Worm (Caenorhabditis elegans) whole organism, L1 larva: ENCODE results near the gene srd-58.

Experiments used
- C34B4.2 ChIP-seq: sonication (generic microtip); optimal IDR thresholded peaks from 2 replicates; lab custom pipeline; 2017; ENCODE audit warnings: mild to moderate bottlenecking, missing genetic modification characterization, missing compliant biosample characterization
- alr-1 ChIP-seq: fragments of 200-800 bp; sonication (Bioruptor generic); optimal IDR thresholded peaks from 2 replicates; lab custom pipeline; 2018; ENCODE audit warnings: borderline replicate concordance, mild to moderate bottlenecking, missing genetic modification characterization, missing compliant biosample characterization
- aly-2 ChIP-seq: fragments of 150-350 bp; optimal IDR thresholded peaks from 2 replicates; lab custom pipeline; 2014; ENCODE audit warnings: missing biosample characterization, missing genetic modification characterization
- blmp-1 ChIP-seq: fragments of 150-350 bp; optimal IDR thresholded peaks from 2 replicates; lab custom pipeline; 2014; ENCODE audit warnings: missing biosample characterization, missing genetic modification characterization
- ceh-82 ChIP-seq, 3 experiments: fragments of 150-350 bp in 1 of 3; sonication (generic microtip) in 2 of 3; optimal IDR thresholded peaks; 2 replicates each; lab custom pipeline; 2014 to 2017; ENCODE audit warnings: missing biosample characterization in 3 of 3, missing genetic modification characterization in 3 of 3
- ceh-88 ChIP-seq: fragments of 200-800 bp; sonication (Bioruptor generic); IDR thresholded peaks from 2 replicates; pipeline ENCODE4 v1.3.6; 2022; ENCODE audit warnings: missing genetic modification characterization, missing compliant biosample characterization
- ceh-90 ChIP-seq: sonication (generic microtip); optimal IDR thresholded peaks from 2 replicates; lab custom pipeline; 2016; ENCODE audit warnings: missing genetic modification characterization, missing compliant biosample characterization
- ces-1 ChIP-seq: fragments of 150-350 bp; optimal IDR thresholded peaks from 2 replicates; lab custom pipeline; 2014; ENCODE audit warnings: missing biosample characterization, missing genetic modification reagents, missing genetic modification characterization
- dpl-1 ChIP-seq, 3 experiments: fragments of 150-350 bp in 2 of 3; sonication (generic microtip) in 1 of 3; optimal IDR thresholded peaks; 2 replicates each; lab custom pipeline; 2014 to 2017; ENCODE audit warnings: missing biosample characterization in 3 of 3, missing genetic modification characterization in 3 of 3, missing genetic modification reagents in 3 of 3
- efl-3 ChIP-seq: fragments of 200-800 bp; sonication (Bioruptor generic); optimal IDR thresholded peaks from 2 replicates; lab custom pipeline; 2018; ENCODE audit warnings: mild to moderate bottlenecking, missing genetic modification characterization, missing compliant biosample characterization
- egl-13 ChIP-seq: sonication (generic microtip); optimal IDR thresholded peaks from 2 replicates; lab custom pipeline; 2016; ENCODE audit warnings: missing genotype, missing genetic modification reagents, missing genetic modification characterization, missing compliant biosample characterization
- elt-2 ChIP-seq: sonication (generic microtip); optimal IDR thresholded peaks from 2 replicates; lab custom pipeline; 2016; ENCODE audit warnings: missing genetic modification characterization, mild to moderate bottlenecking, inconsistent platforms, missing compliant biosample characterization, missing genetic modification reagents
- elt-3 ChIP-seq, 6 experiments: fragments of 150-350 bp in 1 of 6; sonication (generic microtip); optimal IDR thresholded peaks; 2 replicates each; lab custom pipeline; 2017 to 2018; ENCODE audit warnings: missing biosample characterization in 6 of 6, missing genetic modification characterization in 6 of 6, inconsistent platforms in 1 of 6
- ets-5 ChIP-seq: fragments of 200-800 bp; sonication (Bioruptor generic); IDR thresholded peaks from 2 replicates; pipeline ENCODE4 v1.3.6; 2022; ENCODE audit warnings: missing genetic modification characterization, missing compliant biosample characterization
- fkh-8 ChIP-seq: sonication (generic microtip); optimal IDR thresholded peaks from 2 replicates; lab custom pipeline; 2016; ENCODE audit warnings: mild to moderate bottlenecking, missing genetic modification characterization, missing compliant biosample characterization
- fos-1 ChIP-seq: fragments of 150-350 bp; optimal IDR thresholded peaks from 2 replicates; lab custom pipeline; 2014; ENCODE audit warnings: missing biosample characterization, missing genetic modification characterization
- irx-1 ChIP-seq: sonication (generic microtip); optimal IDR thresholded peaks from 2 replicates; lab custom pipeline; 2016; ENCODE audit warnings: missing genetic modification characterization, missing compliant biosample characterization
- jun-1 ChIP-seq: fragments of 150-350 bp; optimal IDR thresholded peaks from 2 replicates; lab custom pipeline; 2014; ENCODE audit warnings: missing biosample characterization, missing genetic modification reagents, missing genetic modification characterization
- lin-13 ChIP-seq: fragments of 150-350 bp; optimal IDR thresholded peaks from 2 replicates; lab custom pipeline; 2014; ENCODE audit warnings: missing biosample characterization, missing genetic modification reagents, missing genetic modification characterization
- lin-15B ChIP-seq: fragments of 150-350 bp; sonication (generic microtip); optimal IDR thresholded peaks from 3 replicates; lab custom pipeline; 2014; ENCODE audit warnings: missing biosample characterization, missing genetic modification characterization
- lin-35 ChIP-seq, 2 experiments: fragments of 150-350 bp; optimal IDR thresholded peaks; 2 replicates each; lab custom pipeline; 2014; ENCODE audit warnings: missing biosample characterization in 2 of 2, missing genetic modification characterization in 2 of 2, missing genetic modification reagents in 2 of 2
- lir-3 ChIP-seq: sonication (generic microtip); optimal IDR thresholded peaks from 2 replicates; lab custom pipeline; 2016; ENCODE audit warnings: mild to moderate bottlenecking, missing genetic modification characterization, moderate library complexity, missing compliant biosample characterization; ENCODE audit not compliant: poor library complexity
- lsy-2 ChIP-seq, 2 experiments: fragments of 150-350 bp; optimal IDR thresholded peaks; 2 replicates each; lab custom pipeline; 2014; ENCODE audit warnings: missing biosample characterization in 2 of 2, missing genetic modification characterization in 2 of 2
- mdl-1 ChIP-seq, 2 experiments: fragments of 150-350 bp; optimal IDR thresholded peaks; 2 replicates each; lab custom pipeline; 2014 to 2017; ENCODE audit warnings: missing biosample characterization in 2 of 2, missing genetic modification characterization in 2 of 2, inconsistent platforms in 1 of 2
- mef-2 ChIP-seq: fragments of 150-350 bp; optimal IDR thresholded peaks from 2 replicates; lab custom pipeline; 2014; ENCODE audit warnings: missing biosample characterization, missing genetic modification characterization
- nhr-12 ChIP-seq: sonication (generic microtip); optimal IDR thresholded peaks from 2 replicates; lab custom pipeline; 2017; ENCODE audit warnings: missing biosample characterization, missing genetic modification characterization
- nhr-19 ChIP-seq: fragments of 200-800 bp; sonication (Bioruptor generic); conservative IDR thresholded peaks from 2 replicates; pipeline ENCODE4 v1.3.6; 2022; ENCODE audit warnings: missing genetic modification characterization, missing compliant biosample characterization
- nhr-20 ChIP-seq: sonication (generic microtip); optimal IDR thresholded peaks from 2 replicates; lab custom pipeline; 2016; ENCODE audit warnings: mild to moderate bottlenecking, missing genetic modification characterization, missing compliant biosample characterization
- nhr-47 ChIP-seq: sonication (generic microtip); optimal IDR thresholded peaks from 2 replicates; lab custom pipeline; 2016; ENCODE audit warnings: mild to moderate bottlenecking, missing genetic modification characterization, moderate library complexity, missing compliant biosample characterization
- nhr-71 ChIP-seq: sonication (generic microtip); optimal IDR thresholded peaks from 2 replicates; lab custom pipeline; 2016; ENCODE audit warnings: mild to moderate bottlenecking, missing genetic modification characterization, moderate library complexity, missing compliant biosample characterization
- nhr-76 ChIP-seq: sonication (generic microtip); optimal IDR thresholded peaks from 2 replicates; lab custom pipeline; 2017; ENCODE audit warnings: missing biosample characterization, missing genetic modification characterization
- nhr-77 ChIP-seq: fragments of 150-350 bp; optimal IDR thresholded peaks from 2 replicates; lab custom pipeline; 2014; ENCODE audit warnings: missing biosample characterization, missing genetic modification characterization
- nhr-85 ChIP-seq: sonication (generic microtip); peaks from one replicate; lab custom pipeline; 2016; ENCODE audit warnings: missing genetic modification characterization, inconsistent platforms, missing compliant biosample characterization
- pag-3 ChIP-seq: sonication (generic microtip); optimal IDR thresholded peaks from 2 replicates; lab custom pipeline; 2017; ENCODE audit warnings: missing genetic modification characterization, mild to moderate bottlenecking, missing compliant biosample characterization, antibody characterized with exemption, borderline replicate concordance; ENCODE audit not compliant: insufficient read depth
- pax-3 ChIP-seq: fragments of 200-800 bp; sonication (Bioruptor generic); optimal IDR thresholded peaks from 2 replicates; lab custom pipeline; 2018; ENCODE audit warnings: mild to moderate bottlenecking, missing genetic modification characterization, moderate library complexity, missing compliant biosample characterization
- pqm-1 ChIP-seq: sonication (generic microtip); optimal IDR thresholded peaks from 3 replicates; lab custom pipeline; 2017; ENCODE audit warnings: missing biosample characterization, missing genetic modification characterization
- skn-1 ChIP-seq: fragments of 150-350 bp; optimal IDR thresholded peaks from 2 replicates; lab custom pipeline; 2014; ENCODE audit warnings: missing biosample characterization, missing genetic modification characterization
- swsn-7 ChIP-seq: sonication (generic microtip); optimal IDR thresholded peaks from 2 replicates; lab custom pipeline; 2016; ENCODE audit warnings: missing genetic modification characterization, missing compliant biosample characterization
- tbx-2 ChIP-seq: sonication (generic microtip); optimal IDR thresholded peaks from 2 replicates; lab custom pipeline; 2016; ENCODE audit warnings: missing genetic modification characterization, missing compliant biosample characterization
- tlp-1 ChIP-seq: fragments of 150-350 bp; optimal IDR thresholded peaks from 2 replicates; lab custom pipeline; 2014; ENCODE audit warnings: missing biosample characterization, missing genetic modification characterization
- unc-130 ChIP-seq: fragments of 150-350 bp; optimal IDR thresholded peaks from 2 replicates; lab custom pipeline; 2017; ENCODE audit warnings: missing biosample characterization, missing genetic modification characterization, inconsistent platforms
- unc-62 ChIP-seq: fragments of 150-350 bp; optimal IDR thresholded peaks from 2 replicates; lab custom pipeline; 2014; ENCODE audit warnings: missing biosample characterization, missing genetic modification reagents, missing genetic modification characterization
- unc-86 ChIP-seq: sonication (generic microtip); optimal IDR thresholded peaks from 2 replicates; lab custom pipeline; 2016; ENCODE audit warnings: missing genetic modification characterization, missing compliant biosample characterization
- xbp-1 ChIP-seq: sonication (generic microtip); optimal IDR thresholded peaks from 2 replicates; lab custom pipeline; 2016; ENCODE audit warnings: missing genetic modification characterization, missing compliant biosample characterization
- ztf-4 ChIP-seq: fragments of 150-350 bp; optimal IDR thresholded peaks from 2 replicates; lab custom pipeline; 2014; ENCODE audit warnings: missing biosample characterization, missing genetic modification characterization

The srd-58 gene

ce11 chrII:7200051-7200599 is 4.7 kb downstream of the srd-58 start, which contains the start of gene pcrg-1 (continued):
- TF ChIP-seq unc-86 (tag; lab: Kevin White, UChicago) (peak; percentile 57), lsy-2 (tag; optimal IDR thresholded peaks at IDR 0.05; lab: Kevin White, UChicago) (peak; percentile 54 to 81), nhr-12 (tag; lab: Kevin White, UChicago) (no peak), lir-3 (tag; lab: Kevin White, UChicago) (peak; percentile 85), ceh-88 (peak; percentile 76), nhr-77 (tag; lab: Kevin White, UChicago) (peak; percentile 41), jun-1 (tag; lab: Kevin White, UChicago) (peak; percentile 39), mdl-1 (tag; optimal IDR thresholded peaks at IDR 0.05; lab: Kevin White, UChicago) (peak in 1 of 2 experiments; percentile 77), mef-2 (tag; lab: Kevin White, UChicago) (peak; percentile 23), tbx-2 (tag; lab: Kevin White, UChicago) (peak; percentile 83), nhr-19 (peak; percentile 93), unc-62 (no peak), skn-1 (no peak), swsn-7 (tag; lab: Kevin White, UChicago) (peak; percentile 86), ceh-90 (tag; lab: Kevin White, UChicago) (no peak), ets-5 (GFP tag; lab: Robert Waterston, UW) (no peak), fkh-8 (no peak), dpl-1 (GFP tag; optimal IDR thresholded peaks at IDR 0.05; lab: Kevin White, UChicago) (peak; percentile 45 to 59 (median 56)), ztf-4 (tag; lab: Kevin White, UChicago) (peak; percentile 9), lin-35 (GFP tag; optimal IDR thresholded peaks at IDR 0.05; lab: Kevin White, UChicago) (peak; percentile 53 to 72), egl-13 (tag; lab: Kevin White, UChicago) (peak; percentile 23), blmp-1 (tag; lab: Kevin White, UChicago) (peak; percentile 7), ces-1 (GFP tag; lab: Kevin White, UChicago) (no peak), xbp-1 (tag; lab: Kevin White, UChicago) (peak; percentile 76), nhr-76 (peak; percentile 51), aly-2 (tag; lab: Kevin White, UChicago) (peak; percentile 36), nhr-85 (tag; lab: Kevin White, UChicago) (peak; percentile 92), tlp-1 (no peak), lin-13 (GFP tag; lab: Kevin White, UChicago) (peak; percentile 64), fos-1 (tag; lab: Kevin White, UChicago) (peak; percentile 57), C34B4.2 (tag; lab: Kevin White, UChicago) (no peak), elt-2 (tag; lab: Kevin White, UChicago) (peak; percentile 76), nhr-47 (tag; lab: Kevin White, UChicago) (peak; percentile 90), unc-130 (peak; percentile 24), lin-15B (no peak), pqm-1 (tag; lab: Kevin White, UChicago) (no peak), pax-3 (tag; lab: Kevin White, UChicago) (peak; percentile 51), pag-3 (tag; lab: Kevin White, UChicago) (no peak), irx-1 (tag; lab: Kevin White, UChicago) (peak; percentile 80), alr-1 (tag; lab: Kevin White, UChicago) (no peak)

ce11 chrII:7199308-7199707 is 5.5 kb downstream of the srd-58 start, which contains the start of gene E04F6.6:
TSS of gene E04F6.6 (minus strand) at chrII:7199565.
- TF ChIP-seq nhr-20 (tag; lab: Kevin White, UChicago) = peak; percentile 14
- TF ChIP-seq fos-1 (tag; lab: Kevin White, UChicago) = no peak
- TF ChIP-seq nhr-71 (tag; lab: Kevin White, UChicago) = no peak
- TF ChIP-seq ztf-4 (tag; lab: Kevin White, UChicago) = no peak
- TF ChIP-seq blmp-1 (tag; lab: Kevin White, UChicago) = peak; percentile 34
- TF ChIP-seq elt-3 (tag; optimal IDR thresholded peaks at IDR 0.05; lab: Kevin White, UChicago) = peak in 2 of 6 experiments; percentile 12 to 67
- no peak for TF ChIP-seq efl-3 (GFP tag; lab: Kevin White, UChicago)
- TF ChIP-seq egl-13 (tag; lab: Kevin White, UChicago) = no peak
- TF ChIP-seq ceh-82 (tag; optimal IDR thresholded peaks at IDR 0.05; lab: Kevin White, UChicago) = no peak
- TF ChIP-seq, all 84 proteins: peak for 3
